Worm (Caenorhabditis elegans) whole organism, L4 larva: Measurements from ENCODE around the gene C28D4.7.

Experiments used
- D1046.2 ChIP-seq: fragments of 200-800 bp; sonication (Bioruptor generic); IDR thresholded peaks from 2 replicates; pipeline ENCODE4 v1.3.6; 2022; ENCODE audit warnings: missing genetic modification characterization, missing compliant biosample characterization
- F37D6.2 ChIP-seq: sonication (generic microtip); optimal IDR thresholded peaks from 2 replicates; lab custom pipeline; 2016; ENCODE audit warnings: mild to moderate bottlenecking, missing genetic modification characterization, missing compliant biosample characterization
- T20F7.1 ChIP-seq: fragments of 200-800 bp; sonication (Bioruptor generic); optimal IDR thresholded peaks from 2 replicates; lab custom pipeline; 2018; ENCODE audit warnings: mild to moderate bottlenecking, missing genetic modification characterization, missing compliant biosample characterization
- ZK337.2 ChIP-seq: fragments of 200-800 bp; sonication (Bioruptor generic); IDR thresholded peaks from 2 replicates; pipeline ENCODE4 v1.3.6; 2022; ENCODE audit warnings: missing genetic modification reagents, missing genetic modification characterization, missing compliant biosample characterization
- aha-1 ChIP-seq: fragments of 150-350 bp; peaks from one replicate; lab custom pipeline; 2014; ENCODE audit warnings: missing biosample characterization, missing genetic modification characterization
- aly-2 ChIP-seq: sonication (generic microtip); optimal IDR thresholded peaks from 2 replicates; lab custom pipeline; 2018; ENCODE audit warnings: missing biosample characterization, missing genetic modification characterization
- daf-16 ChIP-seq, 3 experiments: sonication (generic microtip); optimal IDR thresholded peaks; 2 replicates each; lab custom pipeline; 2016 to 2017; ENCODE audit warnings: missing genetic modification characterization in 3 of 3, missing genetic modification reagents in 3 of 3, mild to moderate bottlenecking in 2 of 3, missing compliant biosample characterization in 2 of 3, missing biosample characterization in 1 of 3, moderate library complexity in 1 of 3
- dmd-6 ChIP-seq: fragments of 200-800 bp; sonication (Bioruptor generic); IDR thresholded peaks from 2 replicates; pipeline ENCODE4 v1.3.6; 2022; ENCODE audit warnings: missing genetic modification reagents, missing genetic modification characterization, missing compliant biosample characterization
- dpl-1 ChIP-seq: fragments of 150-350 bp; optimal IDR thresholded peaks from 2 replicates; lab custom pipeline; 2014; ENCODE audit warnings: missing biosample characterization, missing genetic modification reagents, missing genetic modification characterization
- dve-1 ChIP-seq: sonication (generic microtip); optimal IDR thresholded peaks from 2 replicates; lab custom pipeline; 2017; ENCODE audit warnings: antibody characterized with exemption, mild to moderate bottlenecking, missing genetic modification characterization, missing compliant biosample characterization; ENCODE audit not compliant: insufficient read depth
- fkh-10 ChIP-seq: fragments of 150-350 bp; optimal IDR thresholded peaks from 2 replicates; lab custom pipeline; 2014; ENCODE audit warnings: missing biosample characterization, missing genetic modification reagents, missing genetic modification characterization
- gei-8 ChIP-seq: fragments of 200-800 bp; sonication (Bioruptor generic); optimal IDR thresholded peaks from 2 replicates; lab custom pipeline; 2018; ENCODE audit warnings: mild to moderate bottlenecking, missing genetic modification characterization, missing compliant biosample characterization
- hlh-11 ChIP-seq: fragments of 200-800 bp; sonication (Bioruptor generic); optimal IDR thresholded peaks from 2 replicates; lab custom pipeline; 2018; ENCODE audit warnings: mild to moderate bottlenecking, missing genetic modification characterization, missing compliant biosample characterization
- lin-38 ChIP-seq: fragments of 200-800 bp; sonication (Bioruptor generic); IDR thresholded peaks from 2 replicates; pipeline ENCODE4 v1.3.6; 2022; ENCODE audit warnings: missing genetic modification reagents, missing genetic modification characterization, missing compliant biosample characterization
- madf-9 ChIP-seq: fragments of 200-800 bp; sonication (Bioruptor generic); conservative IDR thresholded peaks from 2 replicates; pipeline ENCODE4 v1.3.6; 2022; ENCODE audit warnings: missing genetic modification reagents, missing genetic modification characterization, missing compliant biosample characterization
- mes-2 ChIP-seq: sonication (generic microtip); optimal IDR thresholded peaks from 2 replicates; lab custom pipeline; 2016; ENCODE audit warnings: missing genotype, mild to moderate bottlenecking, missing genetic modification characterization, missing compliant biosample characterization; ENCODE audit not compliant: poor library complexity, severe bottlenecking
- nhr-28 ChIP-seq: fragments of 150-350 bp; optimal IDR thresholded peaks from 2 replicates; lab custom pipeline; 2014; ENCODE audit warnings: missing biosample characterization, missing genetic modification characterization
- nhr-41 ChIP-seq: fragments of 200-800 bp; sonication (Bioruptor generic); IDR thresholded peaks from 2 replicates; pipeline ENCODE4 v1.3.6; 2022; ENCODE audit warnings: missing genetic modification reagents, missing genetic modification characterization, missing compliant biosample characterization
- nhr-42 ChIP-seq: fragments of 200-800 bp; sonication (Bioruptor generic); IDR thresholded peaks from 2 replicates; pipeline ENCODE4 v1.3.6; 2022; ENCODE audit warnings: missing genetic modification characterization, missing compliant biosample characterization
- nhr-48 ChIP-seq: sonication (generic microtip); optimal IDR thresholded peaks from 2 replicates; lab custom pipeline; 2016; ENCODE audit warnings: mild to moderate bottlenecking, missing genetic modification characterization, missing compliant biosample characterization
- nhr-6 ChIP-seq: fragments of 150-350 bp; optimal IDR thresholded peaks from 2 replicates; lab custom pipeline; 2014; ENCODE audit warnings: missing biosample characterization, missing genetic modification characterization
- nhr-77 ChIP-seq: fragments of 150-350 bp; optimal IDR thresholded peaks from 2 replicates; lab custom pipeline; 2014; ENCODE audit warnings: missing biosample characterization, missing genetic modification characterization
- snpc-4 ChIP-seq: fragments of 150-350 bp; optimal IDR thresholded peaks from 2 replicates; lab custom pipeline; 2014; ENCODE audit warnings: missing biosample characterization, missing genetic modification characterization
- spr-1 ChIP-seq: sonication (generic microtip); optimal IDR thresholded peaks from 2 replicates; lab custom pipeline; 2016; ENCODE audit warnings: mild to moderate bottlenecking, missing genetic modification characterization, missing compliant biosample characterization
- tra-1 ChIP-seq: fragments of 200-800 bp; sonication (Bioruptor generic); IDR thresholded peaks from 2 replicates; pipeline ENCODE4 v1.3.6; 2022; ENCODE audit warnings: missing genetic modification reagents, missing genetic modification characterization, missing compliant biosample characterization
- unc-62 ChIP-seq, 3 experiments: fragments of 150-350 bp in 1 of 3; sonication (generic microtip); optimal IDR thresholded peaks in 2 of 3; peaks in 1 of 3; 1 replicate in 1 of 3; 2 replicates in 2 of 3; lab custom pipeline; 2014 to 2017; ENCODE audit warnings: missing biosample characterization in 3 of 3, missing genetic modification characterization in 3 of 3, missing genetic modification reagents in 3 of 3, missing genotype in 1 of 3
- zfp-2 ChIP-seq: sonication (generic microtip); optimal IDR thresholded peaks from 2 replicates; lab custom pipeline; 2016; ENCODE audit warnings: mild to moderate bottlenecking, missing genetic modification characterization, missing compliant biosample characterization
- zip-11 ChIP-seq: fragments of 200-800 bp; sonication (Bioruptor generic); IDR thresholded peaks from 2 replicates; pipeline ENCODE4 v1.3.6; 2022; ENCODE audit warnings: missing genetic modification characterization, missing compliant biosample characterization
- ztf-11 ChIP-seq: fragments of 150-350 bp; optimal IDR thresholded peaks from 2 replicates; lab custom pipeline; 2014; ENCODE audit warnings: missing biosample characterization, missing genetic modification characterization

C28D4.7 gene

DNA sequence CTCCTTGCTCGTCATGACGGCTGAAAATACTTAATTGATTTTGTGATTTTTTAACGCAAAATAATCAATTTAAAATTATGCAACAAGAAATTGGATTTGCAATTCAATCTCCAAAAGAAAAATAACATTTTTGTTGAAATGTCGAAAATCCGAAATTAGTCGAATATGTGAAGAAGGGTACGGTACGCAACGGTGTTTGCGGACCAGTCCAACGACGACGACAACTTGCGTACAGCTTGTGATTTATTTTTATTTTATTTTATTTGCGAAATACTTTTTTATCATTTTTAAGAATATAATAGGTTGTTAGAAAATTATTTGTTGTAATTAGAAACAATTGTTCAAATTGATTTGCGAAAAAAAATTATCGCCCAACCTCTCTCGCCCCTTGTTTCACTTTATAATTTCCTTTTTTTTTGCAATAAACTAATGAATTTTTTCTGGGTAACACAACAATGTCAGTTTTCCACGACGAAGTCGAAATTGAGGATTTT, 36.2 kb downstream of the C28D4.7 start, which contains the start of the genes dcaf-1 and dph-3 (continued):
- TF ChIP-seq nhr-48 (no peak), madf-9 (no peak), zfp-2 (tag; lab: Kevin White, UChicago) (no peak), mes-2 (tag; lab: Kevin White, UChicago) (no peak), D1046.2 (GFP tag; lab: Robert Waterston, UW) (no peak), dpl-1 (peak; percentile 35), hlh-11 (tag; lab: Kevin White, UChicago) (no peak), nhr-28 (peak; percentile 1), nhr-41 (GFP tag; lab: Robert Waterston, UW) (no peak), gei-8 (GFP tag; lab: Kevin White, UChicago) (no peak), fkh-10 (no peak), F37D6.2 (no peak), nhr-6 (tag; lab: Kevin White, UChicago) (no peak)
- TF ChIP-seq, all 104 proteins: peak for 5

- TF ChIP-seq dmd-6 (peak; percentile 73), ZK337.2 (no peak), lin-38 (GFP tag; lab: Robert Waterston, UW) (no peak), daf-16 (GFP tag; optimal IDR thresholded peaks at IDR 0.05; lab: Kevin White, UChicago) (no peak), daf-16 (tag; optimal IDR thresholded peaks at IDR 0.05; lab: Kevin White, UChicago) (no peak), gei-8 (GFP tag; lab: Kevin White, UChicago) (no peak), nhr-42 (GFP tag; lab: Robert Waterston, UW) (no peak), aly-2 (tag; lab: Kevin White, UChicago) (no peak), tra-1 (no peak), nhr-28 (peak; percentile 28), spr-1 (tag; lab: Kevin White, UChicago) (no peak), snpc-4 (no peak)
- TF ChIP-seq, all 104 proteins: peak for 2
Measured at ce11 chrIV:9699062-9699461, 43.9 kb downstream of the C28D4.7 start.

- TF ChIP-seq zip-11 (GFP tag; lab: Robert Waterston, UW), result no peak
- peak in 1 of 2 experiments; percentile 91 for TF ChIP-seq unc-62 (GFP tag; optimal IDR thresholded peaks at IDR 0.05 in 1 of 2; lab: Kevin White, UChicago)
- TF ChIP-seq unc-62 (tag; optimal IDR thresholded peaks at IDR 0.05; lab: Kevin White, UChicago), result no peak
Measured at ce11 chrIV:9697869-9698268, 45.1 kb downstream of the C28D4.7 start.

DNA sequence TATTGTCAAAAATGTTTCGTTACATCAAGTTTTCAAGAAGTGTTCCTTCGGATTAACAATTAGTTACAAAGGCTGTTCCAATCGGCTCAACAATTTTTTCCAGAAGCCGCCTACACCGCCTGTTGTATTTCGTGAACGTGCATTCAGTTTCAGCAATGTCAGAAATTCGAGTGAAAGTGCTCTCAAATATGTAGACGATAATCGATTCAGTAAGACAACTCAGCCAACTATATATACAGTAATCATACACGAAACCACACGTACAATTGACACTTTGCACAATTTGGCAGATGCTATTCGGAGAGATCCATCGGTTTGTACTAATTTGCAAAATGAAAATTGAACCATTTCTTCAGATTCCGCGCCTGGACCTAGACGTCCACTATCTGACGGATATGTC, 46.4 kb downstream of the C28D4.7 start:
- peak in 1 of 2 experiments; percentile 99 for TF ChIP-seq unc-62 (GFP tag; optimal IDR thresholded peaks at IDR 0.05 in 1 of 2; lab: Kevin White, UChicago)
- no peak for TF ChIP-seq unc-62 (tag; optimal IDR thresholded peaks at IDR 0.05; lab: Kevin White, UChicago)
- TF ChIP-seq aha-1 (tag; lab: Kevin White, UChicago), result peak; percentile 1
- no peak for TF ChIP-seq nhr-41 (GFP tag; lab: Robert Waterston, UW)
- TF ChIP-seq spr-1 (tag; lab: Kevin White, UChicago), result no peak
- no peak for TF ChIP-seq gei-8 (GFP tag; lab: Kevin White, UChicago)

DNA sequence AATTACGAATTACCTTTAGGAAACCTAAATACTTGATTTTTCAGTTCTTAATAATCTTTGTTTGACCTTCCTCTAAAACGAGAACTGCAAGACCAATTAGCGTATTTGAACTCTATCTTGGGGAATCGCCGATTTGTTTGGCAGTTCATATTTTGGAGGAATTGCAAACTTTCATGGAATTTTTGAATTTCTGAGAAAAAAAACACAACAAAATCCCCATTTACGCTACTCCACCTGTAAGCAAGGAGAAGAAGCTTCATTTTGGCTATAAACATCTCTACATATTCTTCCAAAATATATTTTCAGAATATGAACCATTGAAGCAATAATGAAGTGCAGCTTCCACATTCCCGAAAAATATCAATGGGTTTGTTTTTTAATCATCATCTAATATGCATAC, 50.1 kb downstream of the C28D4.7 start, which contains the start of gene twk-9:
Gene twk-9 (plus strand): TSS at position 301 of the 400 bp plus-strand sequence.
- TF ChIP-seq spr-1 (tag; lab: Kevin White, UChicago) (no peak), dve-1 (tag; lab: Kevin White, UChicago) (no peak), nhr-77 (tag; lab: Kevin White, UChicago) (no peak), ztf-11 (tag; lab: Kevin White, UChicago) (no peak), gei-8 (GFP tag; lab: Kevin White, UChicago) (no peak), T20F7.1 (no peak)
